Fruit fly (Drosophila melanogaster): ENCODE data around the gene Jon66Cii.

Gene Jon66Cii

DNA sequence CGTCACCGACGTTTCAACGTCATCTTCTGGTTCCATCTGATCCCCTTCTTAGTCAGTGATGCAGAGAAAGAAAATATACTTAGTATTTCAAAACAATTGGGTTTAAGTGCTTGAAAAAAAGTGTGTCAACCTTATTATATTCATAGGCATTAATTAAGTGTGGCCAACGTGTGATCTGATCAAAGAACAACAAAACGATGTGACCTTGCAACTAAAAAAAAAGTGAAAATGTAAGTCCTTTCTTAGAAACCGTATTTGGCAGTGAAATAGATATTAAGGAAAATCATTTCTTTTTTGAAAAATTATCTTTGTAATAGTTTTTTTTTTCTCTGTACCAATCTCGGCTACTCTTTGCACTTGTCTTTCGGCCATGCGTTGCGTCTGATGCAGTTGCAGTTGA, 8.4 kb downstream of the Jon66Cii start (continued):
- TF ChIP-seq CG3032 (tag; optimal IDR thresholded peaks at IDR 0.05), result peak; percentile 79
- peak; percentile 28 for TF ChIP-seq CG6854 (GFP tag; optimal IDR thresholded peaks at IDR 0.05)
- TF ChIP-seq Gug (GFP tag; IDR thresholded peaks at IDR 0.05), result peak; percentile 62
- peak; percentile 57 for TF ChIP-seq fd85E (GFP tag; optimal IDR thresholded peaks at IDR 0.05)
- TF ChIP-seq CG8119 (GFP tag; IDR thresholded peaks at IDR 0.05), result peak; percentile 82
- TF ChIP-seq fd59A (GFP tag; optimal IDR thresholded peaks at IDR 0.05), result peak; percentile 78
- peak; percentile 84 for TF ChIP-seq CG10669 (GFP tag; optimal IDR thresholded peaks at IDR 0.05)
- peak; percentile 88 for TF ChIP-seq Eip75B (GFP tag; optimal IDR thresholded peaks at IDR 0.05)

DNA sequence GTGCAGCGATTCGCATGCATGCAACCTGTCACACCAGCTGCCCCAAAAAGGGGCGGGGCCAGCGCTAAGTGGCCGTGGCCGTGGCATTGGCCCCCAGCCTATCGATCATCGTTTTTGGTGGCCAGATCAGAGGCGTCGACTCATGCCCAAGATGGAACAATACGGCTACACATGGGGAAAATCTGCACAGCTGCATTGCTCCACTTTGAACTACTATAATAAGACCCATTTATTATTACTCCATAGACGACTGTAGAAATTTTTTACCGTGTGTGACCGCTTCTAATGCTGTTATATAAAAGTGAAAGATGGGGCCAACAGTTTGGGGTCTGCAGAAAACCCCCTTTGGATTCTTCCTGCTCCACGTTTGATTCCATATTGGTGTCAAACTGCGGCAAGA, 9.5 kb downstream of the Jon66Cii start:
- TF ChIP-seq Eip78C (GFP tag) (peak; percentile 59), esn (GFP tag; optimal IDR thresholded peaks at IDR 0.05) (no peak), CG6808 (GFP tag; optimal IDR thresholded peaks at IDR 0.05) (no peak), Hr4 (GFP tag; optimal IDR thresholded peaks at IDR 0.05) (peak; percentile 69), ss (GFP tag; optimal IDR thresholded peaks at IDR 0.05) (peak in 1 of 2 experiments; percentile 38), Smox (GFP tag; optimal IDR thresholded peaks at IDR 0.05) (no peak), CG4318 (GFP tag; optimal IDR thresholded peaks at IDR 0.05) (peak; percentile 59), CG15336 (GFP tag; IDR thresholded peaks at IDR 0.05) (peak; percentile 73), CG6792 (GFP tag; optimal IDR thresholded peaks at IDR 0.05) (no peak), CG32006 (GFP tag; optimal IDR thresholded peaks at IDR 0.05) (peak; percentile 84), salr (GFP tag; optimal IDR thresholded peaks at IDR 0.05) (peak in 1 of 2 experiments; percentile 59), fd85E (GFP tag; optimal IDR thresholded peaks at IDR 0.05) (no peak), CG6276 (GFP tag; optimal IDR thresholded peaks at IDR 0.05) (peak; percentile 21), dac (GFP tag; optimal IDR thresholded peaks at IDR 0.05) (peak; percentile 51), OdsH (GFP tag; optimal IDR thresholded peaks at IDR 0.05) (peak; percentile 27), Eip93F (GFP tag; optimal IDR thresholded peaks at IDR 0.05) (no peak), achi (GFP tag; optimal IDR thresholded peaks at IDR 0.05) (peak; percentile 27), pdm3 (GFP tag; optimal IDR thresholded peaks at IDR 0.05) (peak; percentile 23), CG8119 (GFP tag; IDR thresholded peaks at IDR 0.05) (peak; percentile 60), eg (GFP tag; IDR thresholded peaks at IDR 0.05) (peak; percentile 50; the same call in 2 of the 3 replicates), net (GFP tag; optimal IDR thresholded peaks at IDR 0.05) (peak; percentile 24)

DNA sequence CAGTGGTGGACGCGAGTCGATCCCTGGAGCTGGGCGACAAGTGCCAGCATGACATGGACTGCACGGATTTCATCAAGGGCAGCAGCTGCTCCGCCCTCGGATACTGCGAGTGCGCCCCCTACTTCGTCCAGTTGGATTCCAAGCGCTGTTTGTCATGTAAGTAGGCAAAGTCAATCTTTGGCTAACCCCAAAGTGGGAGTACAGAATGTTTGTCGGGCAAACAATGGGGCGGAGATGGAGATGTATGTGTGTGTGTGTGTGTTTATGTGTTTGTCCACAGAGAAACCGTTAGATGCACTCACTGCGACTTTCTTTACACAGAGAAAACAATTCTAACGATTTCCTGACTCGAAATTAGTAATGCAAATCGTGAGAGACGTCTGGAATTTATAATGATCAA, 14.3 kb downstream of the Jon66Cii start:
- TF ChIP-seq fkh (GFP tag; optimal IDR thresholded peaks at IDR 0.05) (peak; percentile 50), CG3919 (GFP tag; optimal IDR thresholded peaks at IDR 0.05) (no peak), Smox (GFP tag; optimal IDR thresholded peaks at IDR 0.05) (no peak)

DNA sequence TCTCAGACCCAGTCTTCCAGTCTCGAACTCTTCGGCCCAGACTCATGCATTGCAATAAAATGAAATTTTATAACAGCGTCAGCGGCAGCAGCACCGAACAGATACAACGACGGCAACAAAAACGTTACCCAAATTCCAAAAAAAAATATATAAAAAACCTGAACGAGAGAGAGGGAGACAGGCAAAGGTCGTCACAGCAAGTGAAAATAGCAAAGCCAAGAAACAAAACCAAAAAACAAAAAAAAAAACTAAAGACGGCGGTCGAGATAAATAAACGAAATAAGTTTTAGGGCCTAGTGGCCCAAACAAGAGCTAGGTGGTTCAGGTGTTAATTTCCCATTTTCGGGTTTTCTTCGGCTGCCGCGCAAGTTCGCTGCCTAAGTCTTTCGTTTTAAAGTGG, 19.3 kb downstream of the Jon66Cii start:
- no peak for TF ChIP-seq Hr38 (GFP tag; optimal IDR thresholded peaks at IDR 0.05)
- no peak for TF ChIP-seq ss (GFP tag; optimal IDR thresholded peaks at IDR 0.05)
- TF ChIP-seq CG16779 (tag; optimal IDR thresholded peaks at IDR 0.05), result no peak
- no peak for TF ChIP-seq CG34406 (GFP tag; optimal IDR thresholded peaks at IDR 0.05)

DNA sequence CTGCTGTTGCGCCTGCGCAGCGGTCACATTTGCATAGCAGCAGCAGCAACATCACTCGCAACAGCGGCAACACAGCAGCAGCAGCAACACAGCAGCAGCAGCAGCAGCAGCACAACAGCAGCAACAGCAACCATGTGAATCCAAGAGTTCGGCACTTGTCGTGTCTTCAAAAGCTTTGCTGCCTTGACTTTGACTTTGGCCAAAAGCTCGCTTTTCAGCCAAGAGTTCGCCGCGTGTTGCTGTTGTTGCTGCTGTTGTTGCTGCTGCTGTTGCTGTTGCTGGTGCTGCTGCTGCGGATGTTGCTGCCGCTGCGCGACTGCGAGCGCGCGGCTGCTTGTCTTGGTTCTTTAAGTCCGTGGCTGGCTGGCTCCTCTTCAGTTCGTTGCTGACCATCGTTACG, 21.4 kb downstream of the Jon66Cii start, which contains the start of gene ImpE1:
Gene ImpE1 (plus strand): TSS at position 371 of the 400 bp plus-strand sequence.
- TF ChIP-seq CG11902 (GFP tag; optimal IDR thresholded peaks at IDR 0.05), result no peak
- peak; percentile 45 for TF ChIP-seq Eip78C (GFP tag)
- TF ChIP-seq CG6854 (GFP tag; optimal IDR thresholded peaks at IDR 0.05), result peak; percentile 49
- TF ChIP-seq fkh (GFP tag; optimal IDR thresholded peaks at IDR 0.05), result no peak
- no peak for TF ChIP-seq spab (GFP tag; optimal IDR thresholded peaks at IDR 0.05)
- peak; percentile 74 for TF ChIP-seq CG3919 (GFP tag; optimal IDR thresholded peaks at IDR 0.05)
- no peak for TF ChIP-seq fd85E (GFP tag; optimal IDR thresholded peaks at IDR 0.05)
- no peak for TF ChIP-seq CG11762 (GFP tag; optimal IDR thresholded peaks at IDR 0.05; ENCODE audit: insufficient read depth)
- peak; percentile 35 for TF ChIP-seq Sox102F (GFP tag; optimal IDR thresholded peaks at IDR 0.05)
